Worm (Caenorhabditis elegans): Measurements from ENCODE around the gene srx-87.

Gene srx-87

ce11 chrV:11535504-11536062, 29.1 kb upstream of the srx-87 start:
- TF ChIP-seq unc-39 (tag; optimal IDR thresholded peaks at IDR 0.05): no peak
- TF ChIP-seq hlh-1 (tag; optimal IDR thresholded peaks at IDR 0.05): peak; percentile 80
- TF ChIP-seq tbx-8 (GFP tag; optimal IDR thresholded peaks at IDR 0.05): no peak
- TF ChIP-seq ceh-39 (tag; optimal IDR thresholded peaks at IDR 0.05): no peak
- no peak for TF ChIP-seq lin-32 (GFP tag; optimal IDR thresholded peaks at IDR 0.05)
- peak; percentile 78 for TF ChIP-seq unc-120 (tag; optimal IDR thresholded peaks at IDR 0.05; ENCODE audit: poor library complexity, severe bottlenecking)
- no peak for TF ChIP-seq lsy-2 (tag; optimal IDR thresholded peaks at IDR 0.05)
- no peak for TF ChIP-seq ztf-11 (tag; optimal IDR thresholded peaks at IDR 0.05)

ce11 chrV:11536667-11537066, 28.0 kb upstream of the srx-87 start:
- peak; percentile 5 for TF ChIP-seq ces-1 (GFP tag; optimal IDR thresholded peaks at IDR 0.05)
- TF ChIP-seq elt-3 (tag; optimal IDR thresholded peaks at IDR 0.05): no peak
- TF ChIP-seq mab-5 (tag; optimal IDR thresholded peaks at IDR 0.05): no peak
- TF ChIP-seq nhr-12 (tag; optimal IDR thresholded peaks at IDR 0.05): no peak
- no peak for TF ChIP-seq cnd-1 (tag; optimal IDR thresholded peaks at IDR 0.05)
- TF ChIP-seq sptf-1 (tag; optimal IDR thresholded peaks at IDR 0.05): no peak
- TF ChIP-seq lin-13 (tag; optimal IDR thresholded peaks at IDR 0.05): no peak
- no peak for TF ChIP-seq flh-1 (GFP tag; optimal IDR thresholded peaks at IDR 0.05)

ce11 chrV:11539502-11539901, 25.2 kb upstream of the srx-87 start:
- no peak for TF ChIP-seq sptf-1 (tag; optimal IDR thresholded peaks at IDR 0.05)
- TF ChIP-seq ceh-39 (tag; optimal IDR thresholded peaks at IDR 0.05): no peak
- TF ChIP-seq ham-2 (GFP tag; optimal IDR thresholded peaks at IDR 0.05): no peak
- TF ChIP-seq cnd-1 (tag; optimal IDR thresholded peaks at IDR 0.05): no peak
- TF ChIP-seq nhr-2 (tag; optimal IDR thresholded peaks at IDR 0.05): no peak
- no peak for TF ChIP-seq unc-120 (tag; optimal IDR thresholded peaks at IDR 0.05; ENCODE audit: poor library complexity, severe bottlenecking)
- TF ChIP-seq drap-1 (GFP tag; optimal IDR thresholded peaks at IDR 0.05): no peak
- no peak for TF ChIP-seq snpc-4 (tag; optimal IDR thresholded peaks at IDR 0.05)
- TF ChIP-seq mep-1 (tag; optimal IDR thresholded peaks at IDR 0.05): no peak
- TF ChIP-seq hlh-1 (tag; optimal IDR thresholded peaks at IDR 0.05): no peak
- no peak for TF ChIP-seq lsy-2 (tag; optimal IDR thresholded peaks at IDR 0.05)
- TF ChIP-seq unc-39 (tag; optimal IDR thresholded peaks at IDR 0.05): no peak
- no peak for TF ChIP-seq blmp-1 (tag; optimal IDR thresholded peaks at IDR 0.05)
- TF ChIP-seq ces-1 (GFP tag; optimal IDR thresholded peaks at IDR 0.05): no peak
- TF ChIP-seq mab-5 (tag; optimal IDR thresholded peaks at IDR 0.05): no peak
- TF ChIP-seq zip-8 (tag; optimal IDR thresholded peaks at IDR 0.05): no peak
- no peak for TF ChIP-seq elt-3 (tag; optimal IDR thresholded peaks at IDR 0.05)
- TF ChIP-seq pha-4 (tag; optimal IDR thresholded peaks at IDR 0.05): no peak
- no peak for TF ChIP-seq flh-1 (GFP tag; optimal IDR thresholded peaks at IDR 0.05)
- no peak for TF ChIP-seq lin-13 (tag; optimal IDR thresholded peaks at IDR 0.05)

- TF ChIP-seq ceh-39 (tag; optimal IDR thresholded peaks at IDR 0.05) (no peak), ceh-83 (GFP tag; optimal IDR thresholded peaks at IDR 0.05) (no peak), tbx-8 (GFP tag; optimal IDR thresholded peaks at IDR 0.05) (no peak), unc-120 (tag; optimal IDR thresholded peaks at IDR 0.05; ENCODE audit: poor library complexity, severe bottlenecking) (peak; percentile 31), snpc-4 (tag; optimal IDR thresholded peaks at IDR 0.05) (no peak), sptf-1 (tag; optimal IDR thresholded peaks at IDR 0.05) (no peak), ztf-11 (tag; optimal IDR thresholded peaks at IDR 0.05) (no peak)
These were observed 23.4 kb upstream of the srx-87 start for ce11 chrV:11541284-11541683.

ce11 chrV:11543564-11543963, 21.1 kb upstream of the srx-87 start, which contains the start of gene F38B7.2:
F38B7.2 (plus strand) TSS chrV:11543963.
- TF ChIP-seq ces-1 (GFP tag; optimal IDR thresholded peaks at IDR 0.05) (no peak), lsy-2 (tag; optimal IDR thresholded peaks at IDR 0.05) (no peak)

- TF ChIP-seq lin-32 (GFP tag; optimal IDR thresholded peaks at IDR 0.05) (no peak), flh-1 (GFP tag; optimal IDR thresholded peaks at IDR 0.05) (no peak), ceh-83 (GFP tag; optimal IDR thresholded peaks at IDR 0.05) (no peak)
These were observed 19.4 kb upstream of the srx-87 start, which contains the start of gene F38B7.10 for ce11 chrV:11545227-11545626. F38B7.10 (plus strand) TSS chrV:11545527.

- TF ChIP-seq sptf-1 (tag; optimal IDR thresholded peaks at IDR 0.05): no peak
- no peak for TF ChIP-seq sem-2 (GFP tag; optimal IDR thresholded peaks at IDR 0.05)
- no peak for TF ChIP-seq mls-2 (tag; optimal IDR thresholded peaks at IDR 0.05)
These were observed 17.9 kb upstream of the srx-87 start, which contains the start of gene F38B7.11 for ce11 chrV:11546795-11547194. F38B7.11 (plus strand) TSS chrV:11547095.
